Fruit fly (Drosophila melanogaster): ENCODE data around the gene Sry-delta.

Sry-delta gene

dm6 chr3R:30004648-30005047 lies 38.5 kb upstream of the Sry-delta start, which contains the start of the genes Nlp and Nph (continued):
- TF ChIP-seq fd85E (GFP tag; optimal IDR thresholded peaks at IDR 0.05): no peak
- TF ChIP-seq eg (GFP tag; IDR thresholded peaks at IDR 0.05): no peak
- TF ChIP-seq CG6163 (GFP tag; IDR thresholded peaks at IDR 0.05): no peak
- no peak for TF ChIP-seq CG16779 (tag; optimal IDR thresholded peaks at IDR 0.05)
- TF ChIP-seq CG8119 (GFP tag; IDR thresholded peaks at IDR 0.05): no peak
- TF ChIP-seq CG9139 (GFP tag; optimal IDR thresholded peaks at IDR 0.05): no peak
- no peak for TF ChIP-seq Hr4 (GFP tag; optimal IDR thresholded peaks at IDR 0.05)
- no peak for TF ChIP-seq CG6276 (GFP tag; optimal IDR thresholded peaks at IDR 0.05)
- no peak for TF ChIP-seq Gug (GFP tag; IDR thresholded peaks at IDR 0.05)
- TF ChIP-seq dsx (GFP tag; optimal IDR thresholded peaks at IDR 0.05; ENCODE audit: poor library complexity, severe bottlenecking): no peak
- peak; percentile 62 for TF ChIP-seq Sox14 (GFP tag; optimal IDR thresholded peaks at IDR 0.05)
- TF ChIP-seq Eip78C (GFP tag): peak; percentile 44
- TF ChIP-seq Sox102F (GFP tag; optimal IDR thresholded peaks at IDR 0.05): no peak
- no peak for TF ChIP-seq net (GFP tag; optimal IDR thresholded peaks at IDR 0.05)
- no peak for TF ChIP-seq vri (GFP tag; optimal IDR thresholded peaks at IDR 0.05)
- no peak for TF ChIP-seq CG10631 (GFP tag; optimal IDR thresholded peaks at IDR 0.05)
- TF ChIP-seq svp (GFP tag): no peak
- no peak for TF ChIP-seq CG8632 (GFP tag; optimal IDR thresholded peaks at IDR 0.05)
- TF ChIP-seq CG34406 (GFP tag; optimal IDR thresholded peaks at IDR 0.05): no peak
- no peak for TF ChIP-seq CG10669 (GFP tag; optimal IDR thresholded peaks at IDR 0.05)
- TF ChIP-seq pdm3 (GFP tag; optimal IDR thresholded peaks at IDR 0.05): no peak
- no peak for TF ChIP-seq Sox15 (GFP tag; optimal IDR thresholded peaks at IDR 0.05)
- no peak for TF ChIP-seq fkh (GFP tag; optimal IDR thresholded peaks at IDR 0.05)
- no peak for TF ChIP-seq fd59A (GFP tag; optimal IDR thresholded peaks at IDR 0.05)
- no peak for TF ChIP-seq CG11294 (GFP tag; IDR thresholded peaks at IDR 0.05)
- no peak for TF ChIP-seq dac (GFP tag; optimal IDR thresholded peaks at IDR 0.05)
- peak; percentile 63 for TF ChIP-seq CG1621 (tag; optimal IDR thresholded peaks at IDR 0.05)
- no peak for TF ChIP-seq CG8319 (GFP tag; optimal IDR thresholded peaks at IDR 0.05)
- TF ChIP-seq topi (GFP tag; optimal IDR thresholded peaks at IDR 0.05): peak; percentile 12
- peak; percentile 27 for TF ChIP-seq Hr39 (GFP tag; optimal IDR thresholded peaks at IDR 0.05)
- TF ChIP-seq CG3032 (tag; optimal IDR thresholded peaks at IDR 0.05): peak; percentile 4
- TF ChIP-seq CG6854 (GFP tag; optimal IDR thresholded peaks at IDR 0.05): no peak

- TF ChIP-seq CG6808 (GFP tag; optimal IDR thresholded peaks at IDR 0.05) (peak; percentile 77), Eip78C (GFP tag) (peak; percentile 62), CG11762 (GFP tag; optimal IDR thresholded peaks at IDR 0.05; ENCODE audit: insufficient read depth) (no peak), CG16779 (tag; optimal IDR thresholded peaks at IDR 0.05) (peak; percentile 78), CG11902 (GFP tag; optimal IDR thresholded peaks at IDR 0.05) (no peak), salr (GFP tag; optimal IDR thresholded peaks at IDR 0.05) (peak in 1 of 2 experiments; percentile 1), Ets96B (tag; optimal IDR thresholded peaks at IDR 0.05) (peak; percentile 49), Eip75B (GFP tag; optimal IDR thresholded peaks at IDR 0.05) (peak; percentile 41), Eip93F (GFP tag; optimal IDR thresholded peaks at IDR 0.05) (no peak), CG32006 (GFP tag; optimal IDR thresholded peaks at IDR 0.05) (peak; percentile 47), spab (GFP tag; optimal IDR thresholded peaks at IDR 0.05) (peak; percentile 58), CG11294 (GFP tag; IDR thresholded peaks at IDR 0.05) (peak; percentile 12; the same call in 1 of the 2 replicates), net (GFP tag; optimal IDR thresholded peaks at IDR 0.05) (no peak), OdsH (GFP tag; optimal IDR thresholded peaks at IDR 0.05) (no peak), Hr39 (GFP tag; optimal IDR thresholded peaks at IDR 0.05) (no peak), CG9139 (GFP tag; optimal IDR thresholded peaks at IDR 0.05) (peak; percentile 75), CG3032 (tag; optimal IDR thresholded peaks at IDR 0.05) (peak; percentile 24), Gug (GFP tag; IDR thresholded peaks at IDR 0.05) (no peak), vri (GFP tag; optimal IDR thresholded peaks at IDR 0.05) (no peak), CG6163 (GFP tag; IDR thresholded peaks at IDR 0.05) (peak; percentile 84), fd59A (GFP tag; optimal IDR thresholded peaks at IDR 0.05) (no peak), dsx (GFP tag; optimal IDR thresholded peaks at IDR 0.05; ENCODE audit: poor library complexity, severe bottlenecking) (peak; percentile 16), lz (GFP tag; optimal IDR thresholded peaks at IDR 0.05) (no peak), CG10669 (GFP tag; optimal IDR thresholded peaks at IDR 0.05) (no peak), Sox15 (GFP tag; optimal IDR thresholded peaks at IDR 0.05) (no peak), acj6 (GFP tag; optimal IDR thresholded peaks at IDR 0.05) (no peak), CG6276 (GFP tag; optimal IDR thresholded peaks at IDR 0.05) (no peak), Met (GFP tag; optimal IDR thresholded peaks at IDR 0.05) (no peak), fd85E (GFP tag; optimal IDR thresholded peaks at IDR 0.05) (no peak), CG6792 (GFP tag; optimal IDR thresholded peaks at IDR 0.05) (no peak), Blimp-1 (GFP tag; optimal IDR thresholded peaks at IDR 0.05) (no peak), Ets21C (GFP tag; optimal IDR thresholded peaks at IDR 0.05) (no peak)
These were observed 37.7 kb upstream of the Sry-delta start for dm6 chr3R:30005332-30005979.

Measured in whole organism, prepupa.